Fruit fly (Drosophila melanogaster) whole organism, embryonic: ENCODE measurements around the gene CG32436.

Source experiments
- Ada2b ChIP-seq: fragments of 200-800 bp; sonication (Bioruptor generic); IDR thresholded peaks from 2 replicates; pipeline ENCODE4 v1.3.6; 2022; ENCODE audit warnings: missing biosample characterization, missing genetic modification characterization
- BEAF-32 ChIP-seq: fragments of 200-800 bp; sonication (Bioruptor generic); optimal IDR thresholded peaks from 3 replicates; lab custom pipeline; 2017; ENCODE audit warnings: missing biosample characterization, missing genetic modification characterization, mild to moderate bottlenecking, moderate library complexity, missing genetic modification reagents
- CG10274 ChIP-seq: fragments of 200-800 bp; sonication (Bioruptor generic); optimal IDR thresholded peaks from 3 replicates; lab custom pipeline; 2017; ENCODE audit warnings: missing biosample characterization, mild to moderate bottlenecking, missing genetic modification characterization
- CG10462 ChIP-seq: fragments of 200-800 bp; sonication (Bioruptor generic); optimal IDR thresholded peaks from 2 replicates; lab custom pipeline; 2016; ENCODE audit warnings: missing biosample characterization, missing genetic modification characterization
- CG11560 ChIP-seq: fragments of 200-800 bp; sonication (Bioruptor generic); IDR thresholded peaks from 3 replicates; pipeline ENCODE4 v1.3.6; 2022; ENCODE audit warnings: missing biosample characterization, missing genetic modification characterization
- CG13287 ChIP-seq: fragments of 200-800 bp; sonication (Bioruptor generic); IDR thresholded peaks from 2 replicates; pipeline ENCODE4 v1.3.6; 2022; ENCODE audit warnings: missing biosample characterization, missing genetic modification characterization; ENCODE audit not compliant: partially characterized antibody
- CG15073 ChIP-seq: fragments of 200-800 bp; sonication (Bioruptor generic); optimal IDR thresholded peaks from 2 replicates; lab custom pipeline; 2016; ENCODE audit warnings: missing biosample characterization, missing genetic modification characterization
- CG17328 ChIP-seq: fragments of 200-800 bp; sonication (Bioruptor generic); IDR thresholded peaks from 2 replicates; pipeline ENCODE4 v1.3.6; 2022; ENCODE audit warnings: missing biosample characterization, missing genetic modification characterization
- CG2120 ChIP-seq: fragments of 200-800 bp; sonication (Bioruptor generic); optimal IDR thresholded peaks from 3 replicates; lab custom pipeline; 2016; ENCODE audit warnings: missing biosample characterization, missing genetic modification characterization
- CG2129 ChIP-seq: fragments of 200-800 bp; sonication (Bioruptor generic); IDR thresholded peaks from 2 replicates; pipeline ENCODE4 v1.3.6; 2022; ENCODE audit warnings: missing biosample characterization, missing genetic modification characterization; ENCODE audit not compliant: partially characterized antibody
- CG2678 ChIP-seq: fragments of 200-800 bp; sonication (Bioruptor generic); optimal IDR thresholded peaks from 3 replicates; lab custom pipeline; 2019; ENCODE audit warnings: missing biosample characterization, mild to moderate bottlenecking, missing genetic modification characterization, moderate library complexity
- CG2712 ChIP-seq: fragments of 200-800 bp; optimal IDR thresholded peaks from 3 replicates; lab custom pipeline; 2019; ENCODE audit warnings: missing biosample characterization, mild to moderate bottlenecking, missing genetic modification characterization, moderate library complexity
- CG30020 ChIP-seq: fragments of 200-800 bp; optimal IDR thresholded peaks from 2 replicates; lab custom pipeline; 2019; ENCODE audit warnings: missing biosample characterization, mild to moderate bottlenecking, missing genetic modification characterization, moderate library complexity
- CG32772 ChIP-seq: fragments of 200-800 bp; sonication (Bioruptor generic); IDR thresholded peaks from 2 replicates; pipeline ENCODE4 v1.3.6; 2022; ENCODE audit warnings: missing biosample characterization, missing genetic modification characterization
- CG3838 ChIP-seq: fragments of 200-800 bp; sonication (Bioruptor generic); optimal IDR thresholded peaks from 3 replicates; lab custom pipeline; 2016; ENCODE audit warnings: missing biosample characterization, missing genetic modification characterization
- CG4617 ChIP-seq: fragments of 200-800 bp; sonication (Bioruptor generic); optimal IDR thresholded peaks from 3 replicates; lab custom pipeline; 2016; ENCODE audit warnings: missing biosample characterization, missing genetic modification characterization, borderline replicate concordance
- CG5245 ChIP-seq: fragments of 200-800 bp; sonication (Bioruptor generic); optimal IDR thresholded peaks from 3 replicates; lab custom pipeline; 2016; ENCODE audit warnings: missing biosample characterization, missing genetic modification characterization
- CG6683 ChIP-seq: fragments of 200-800 bp; sonication (Bioruptor generic); optimal IDR thresholded peaks from 2 replicates; lab custom pipeline; 2017; ENCODE audit warnings: missing biosample characterization, mild to moderate bottlenecking, missing genetic modification characterization, missing genetic modification reagents
- CG6791 ChIP-seq: fragments of 200-800 bp; sonication (Bioruptor generic); IDR thresholded peaks from 3 replicates; pipeline ENCODE4 v1.3.6; 2022; ENCODE audit warnings: missing biosample characterization, missing genetic modification characterization; ENCODE audit not compliant: partially characterized antibody
- CG7928 ChIP-seq: fragments of 200-800 bp; sonication (Bioruptor generic); optimal IDR thresholded peaks from 2 replicates; lab custom pipeline; 2017; ENCODE audit warnings: missing biosample characterization, mild to moderate bottlenecking, missing genetic modification characterization
- CG7987 ChIP-seq: fragments of 200-800 bp; sonication (Bioruptor generic); optimal IDR thresholded peaks from 2 replicates; lab custom pipeline; 2018; ENCODE audit warnings: missing biosample characterization, mild to moderate bottlenecking, missing genetic modification characterization, moderate library complexity
- CG8290 ChIP-seq, 3 experiments: fragments of 200-800 bp; sonication (Bioruptor generic); optimal IDR thresholded peaks; 2 replicates each; lab custom pipeline; 2016 to 2019; ENCODE audit warnings: missing biosample characterization in 3 of 3, missing genetic modification characterization in 3 of 3, mild to moderate bottlenecking in 2 of 3, moderate library complexity in 1 of 3
- CG9727 ChIP-seq: fragments of 200-800 bp; sonication (Bioruptor generic); optimal IDR thresholded peaks from 3 replicates; lab custom pipeline; 2017; ENCODE audit warnings: missing biosample characterization, mild to moderate bottlenecking, missing genetic modification characterization
- Camta ChIP-seq: fragments of 200-800 bp; sonication (Bioruptor generic); optimal IDR thresholded peaks from 2 replicates; lab custom pipeline; 2016; ENCODE audit warnings: missing biosample characterization, missing genetic modification characterization
- D19B ChIP-seq: fragments of 200-800 bp; sonication (Bioruptor generic); optimal IDR thresholded peaks from 2 replicates; lab custom pipeline; 2017; ENCODE audit warnings: missing biosample characterization, mild to moderate bottlenecking, missing genetic modification characterization
- Fer2 ChIP-seq: fragments of 200-800 bp; sonication (Bioruptor generic); optimal IDR thresholded peaks from 2 replicates; lab custom pipeline; 2018; ENCODE audit warnings: missing biosample characterization, mild to moderate bottlenecking, missing genetic modification characterization, moderate library complexity
- Hey ChIP-seq: fragments of 200-800 bp; sonication (Bioruptor generic); optimal IDR thresholded peaks from 3 replicates; lab custom pipeline; 2018; ENCODE audit warnings: missing biosample characterization, mild to moderate bottlenecking, missing genetic modification characterization
- Hsf ChIP-seq: fragments of 200-800 bp; sonication (Bioruptor generic); optimal IDR thresholded peaks from 3 replicates; lab custom pipeline; 2016; ENCODE audit warnings: missing biosample characterization, missing genetic modification characterization
- Opbp ChIP-seq: fragments of 200-800 bp; sonication (Bioruptor generic); IDR thresholded peaks from 3 replicates; pipeline ENCODE4 v1.3.6; 2022; ENCODE audit warnings: missing biosample characterization, missing genetic modification characterization; ENCODE audit not compliant: partially characterized antibody
- Pdp1 ChIP-seq, 2 experiments: fragments of 200-800 bp; sonication (Bioruptor generic); optimal IDR thresholded peaks; 3 replicates each; lab custom pipeline; 2016; ENCODE audit warnings: missing biosample characterization in 2 of 2, missing genetic modification characterization in 2 of 2, mild to moderate bottlenecking in 1 of 2, moderate library complexity in 1 of 2
- Sox102F ChIP-seq: fragments of 200-800 bp; sonication (Bioruptor generic); optimal IDR thresholded peaks from 2 replicates; lab custom pipeline; 2018; ENCODE audit warnings: missing biosample characterization, mild to moderate bottlenecking, missing genetic modification characterization, moderate library complexity
- Xbp1 ChIP-seq: fragments of 200-800 bp; sonication (Bioruptor generic); optimal IDR thresholded peaks from 3 replicates; lab custom pipeline; 2016; ENCODE audit warnings: missing biosample characterization, mild to moderate bottlenecking, missing genetic modification characterization
- ab ChIP-seq: fragments of 200-800 bp; sonication (Bioruptor generic); optimal IDR thresholded peaks from 2 replicates; lab custom pipeline; 2016; ENCODE audit warnings: missing biosample characterization, missing genetic modification characterization
- bowl ChIP-seq: fragments of 200-800 bp; sonication (Bioruptor generic); IDR thresholded peaks from 2 replicates; pipeline ENCODE4 v1.3.6; 2022; ENCODE audit warnings: missing biosample characterization, missing genetic modification characterization
- cas ChIP-seq: fragments of 200-800 bp; sonication (Bioruptor generic); IDR thresholded peaks from 2 replicates; pipeline ENCODE4 v1.3.6; 2022; ENCODE audit warnings: missing biosample characterization, missing genetic modification characterization
- chm ChIP-seq: fragments of 200-800 bp; sonication (Bioruptor generic); IDR thresholded peaks from 2 replicates; pipeline ENCODE4 v1.3.6; 2022; ENCODE audit warnings: missing biosample characterization, missing genetic modification characterization
- crol ChIP-seq: fragments of 200-800 bp; sonication (Bioruptor generic); IDR thresholded peaks from 2 replicates; pipeline ENCODE4 v1.3.6; 2022; ENCODE audit warnings: missing biosample characterization, missing genetic modification characterization
- danr ChIP-seq: fragments of 200-800 bp; sonication (Bioruptor generic); IDR thresholded peaks from 2 replicates; pipeline ENCODE4 v1.3.6; 2022; ENCODE audit warnings: missing biosample characterization, missing genetic modification characterization
- dmrt11E ChIP-seq: fragments of 200-800 bp; sonication (Bioruptor generic); optimal IDR thresholded peaks from 3 replicates; lab custom pipeline; 2018; ENCODE audit warnings: missing biosample characterization, mild to moderate bottlenecking, missing genetic modification characterization, moderate library complexity
- dysf ChIP-seq: fragments of 200-800 bp; sonication (Bioruptor generic); IDR thresholded peaks from 3 replicates; pipeline ENCODE4 v1.3.6; 2022; ENCODE audit warnings: missing biosample characterization, missing genetic modification characterization
- esg ChIP-seq: fragments of 200-800 bp; sonication (Bioruptor generic); conservative IDR thresholded peaks from 2 replicates; pipeline ENCODE4 v1.3.6; 2022; ENCODE audit warnings: missing biosample characterization, missing genetic modification characterization
- kay ChIP-seq: fragments of 200-800 bp; sonication (Bioruptor generic); optimal IDR thresholded peaks from 2 replicates; lab custom pipeline; 2016; ENCODE audit warnings: missing biosample characterization, missing genetic modification characterization
- onecut ChIP-seq: fragments of 200-800 bp; sonication (Bioruptor generic); IDR thresholded peaks from 2 replicates; pipeline ENCODE4 v1.3.6; 2022; ENCODE audit warnings: missing biosample characterization, missing genetic modification characterization
- ranshi ChIP-seq: fragments of 200-800 bp; sonication (Bioruptor generic); IDR thresholded peaks from 2 replicates; pipeline ENCODE4 v1.3.6; 2022; ENCODE audit warnings: missing biosample characterization, missing genetic modification characterization
- sc ChIP-seq, 3 experiments: fragments of >200 bp in 2 of 3; fragments of 200-800 bp in 1 of 3; sonication (Bioruptor generic) in 1 of 3; optimal IDR thresholded peaks; 2 replicates in 2 of 3; 3 replicates in 1 of 3; lab custom pipeline; 2017; ENCODE audit warnings: mild to moderate bottlenecking in 1 of 3, missing biosample characterization in 1 of 3, missing genetic modification characterization in 1 of 3, missing genetic modification reagents in 1 of 3
- sima ChIP-seq: fragments of 200-800 bp; sonication (Bioruptor generic); optimal IDR thresholded peaks from 2 replicates; lab custom pipeline; 2016; ENCODE audit warnings: missing biosample characterization, missing genetic modification characterization
- tap ChIP-seq: fragments of 200-800 bp; optimal IDR thresholded peaks from 3 replicates; lab custom pipeline; 2019; ENCODE audit warnings: missing biosample characterization, mild to moderate bottlenecking, missing genetic modification characterization, moderate library complexity
- unpg ChIP-seq: fragments of 200-800 bp; sonication (Bioruptor generic); optimal IDR thresholded peaks from 3 replicates; lab custom pipeline; 2018; ENCODE audit warnings: missing biosample characterization, mild to moderate bottlenecking, missing genetic modification characterization, moderate library complexity
- wor ChIP-seq: fragments of 200-800 bp; sonication (Bioruptor generic); IDR thresholded peaks from 2 replicates; pipeline ENCODE4 v1.3.6; 2022; ENCODE audit warnings: missing biosample characterization, missing genetic modification characterization
- zen ChIP-seq: fragments of 200-800 bp; sonication (Bioruptor generic); optimal IDR thresholded peaks from 3 replicates; lab custom pipeline; 2018; ENCODE audit warnings: missing biosample characterization, mild to moderate bottlenecking, missing genetic modification characterization, moderate library complexity

Gene CG32436

dm6 chr3L:21385699-21386098 lies 41.9 kb downstream of the CG32436 start (continued):
- TF ChIP-seq CG10462 (GFP tag; lab: Kevin White, UChicago) = no peak
- TF ChIP-seq CG13287 (GFP tag; lab: Robert Waterston, UW) = no peak
- no peak for TF ChIP-seq CG7928
- TF ChIP-seq Sox102F = peak; percentile 44
- no peak for TF ChIP-seq CG17328 (GFP tag; lab: Robert Waterston, UW)
- no peak for TF ChIP-seq CG3838
- no peak for TF ChIP-seq onecut (GFP tag; lab: Robert Waterston, UW)
- TF ChIP-seq dysf (GFP tag; lab: Robert Waterston, UW) = 0 out of 3 replicates have a peak, but pooled peaks have one; percentile 13
- peak; percentile 54 for TF ChIP-seq unpg (GFP tag; lab: Kevin White, UChicago)
- TF ChIP-seq CG7987 (GFP tag; lab: Kevin White, UChicago) = no peak
- TF ChIP-seq CG2678 (tag; lab: Kevin White, UChicago) = peak; percentile 56
- TF ChIP-seq danr = no peak
- TF ChIP-seq wor (GFP tag; lab: Robert Waterston, UW) = no peak
- TF ChIP-seq CG6791 (GFP tag; lab: Robert Waterston, UW) = no peak
- no peak for TF ChIP-seq bowl (GFP tag; lab: Robert Waterston, UW)
- no peak for TF ChIP-seq Hey (tag; lab: Kevin White, UChicago)
- no peak for TF ChIP-seq CG30020 (tag; lab: Kevin White, UChicago)
- 0 out of 2 replicates have a peak, but pooled peaks have one; percentile 19 for TF ChIP-seq Ada2b (GFP tag; lab: Robert Waterston, UW)
- TF ChIP-seq kay = no peak
- no peak for TF ChIP-seq CG5245 (GFP tag; lab: Kevin White, UChicago)
- no peak for TF ChIP-seq BEAF-32 (GFP tag; lab: Kevin White, UChicago)
- TF ChIP-seq chm (GFP tag; lab: Robert Waterston, UW) = no peak
- TF ChIP-seq CG8290 (GFP tag; optimal IDR thresholded peaks at IDR 0.05; lab: Kevin White, UChicago) = no peak
- no peak for TF ChIP-seq CG8290 (tag; optimal IDR thresholded peaks at IDR 0.05; lab: Kevin White, UChicago)
- TF ChIP-seq CG4617 (GFP tag; lab: Kevin White, UChicago) = no peak
- TF ChIP-seq CG2129 (GFP tag; lab: Robert Waterston, UW) = no peak
- TF ChIP-seq tap (tag; lab: Kevin White, UChicago) = peak; percentile 14
- TF ChIP-seq D19B (GFP tag; lab: Kevin White, UChicago) = no peak
- TF ChIP-seq CG11560 (tag; lab: Robert Waterston, UW) = no peak
- no peak for TF ChIP-seq Opbp (GFP tag; lab: Robert Waterston, UW)
- TF ChIP-seq CG9727 (GFP tag; lab: Kevin White, UChicago) = peak; percentile 1
- no peak for TF ChIP-seq sima (GFP tag; lab: Kevin White, UChicago)
- no peak for TF ChIP-seq cas (GFP tag; lab: Robert Waterston, UW)
- peak; percentile 0 for TF ChIP-seq Xbp1 (GFP tag; lab: Kevin White, UChicago)
- no peak for TF ChIP-seq Fer2 (tag; lab: Kevin White, UChicago)
- TF ChIP-seq crol (GFP tag; lab: Robert Waterston, UW) = no peak
- peak in 1 of 2 experiments; percentile 15 for TF ChIP-seq Pdp1 (GFP tag; optimal IDR thresholded peaks at IDR 0.05; lab: Kevin White, UChicago)
- no peak for TF ChIP-seq sc (optimal IDR thresholded peaks at IDR 0.05; lab: Kevin White, UChicago)
- TF ChIP-seq sc (GFP tag; optimal IDR thresholded peaks at IDR 0.05; lab: Kevin White, UChicago) = no peak
- no peak for TF ChIP-seq Camta (GFP tag; lab: Kevin White, UChicago)
- no peak for TF ChIP-seq dmrt11E (tag; lab: Kevin White, UChicago)
- TF ChIP-seq CG10274 = no peak
- TF ChIP-seq CG15073 (GFP tag; lab: Kevin White, UChicago) = no peak
- peak; percentile 39 for TF ChIP-seq CG2712 (tag; lab: Kevin White, UChicago)
- TF ChIP-seq esg = no peak
- TF ChIP-seq Hsf (GFP tag; lab: Kevin White, UChicago) = no peak
- no peak for TF ChIP-seq CG32772 (GFP tag; lab: Robert Waterston, UW)
- TF ChIP-seq CG6683 (GFP tag; lab: Kevin White, UChicago) = no peak
- no peak for TF ChIP-seq CG2120
- no peak for TF ChIP-seq zen (tag; lab: Kevin White, UChicago)
- TF ChIP-seq ranshi = no peak
- TF ChIP-seq ab (GFP tag; lab: Kevin White, UChicago) = no peak
